Fruit fly (Drosophila melanogaster): ENCODE results near the gene CG10208.

The CG10208 gene

DNA sequence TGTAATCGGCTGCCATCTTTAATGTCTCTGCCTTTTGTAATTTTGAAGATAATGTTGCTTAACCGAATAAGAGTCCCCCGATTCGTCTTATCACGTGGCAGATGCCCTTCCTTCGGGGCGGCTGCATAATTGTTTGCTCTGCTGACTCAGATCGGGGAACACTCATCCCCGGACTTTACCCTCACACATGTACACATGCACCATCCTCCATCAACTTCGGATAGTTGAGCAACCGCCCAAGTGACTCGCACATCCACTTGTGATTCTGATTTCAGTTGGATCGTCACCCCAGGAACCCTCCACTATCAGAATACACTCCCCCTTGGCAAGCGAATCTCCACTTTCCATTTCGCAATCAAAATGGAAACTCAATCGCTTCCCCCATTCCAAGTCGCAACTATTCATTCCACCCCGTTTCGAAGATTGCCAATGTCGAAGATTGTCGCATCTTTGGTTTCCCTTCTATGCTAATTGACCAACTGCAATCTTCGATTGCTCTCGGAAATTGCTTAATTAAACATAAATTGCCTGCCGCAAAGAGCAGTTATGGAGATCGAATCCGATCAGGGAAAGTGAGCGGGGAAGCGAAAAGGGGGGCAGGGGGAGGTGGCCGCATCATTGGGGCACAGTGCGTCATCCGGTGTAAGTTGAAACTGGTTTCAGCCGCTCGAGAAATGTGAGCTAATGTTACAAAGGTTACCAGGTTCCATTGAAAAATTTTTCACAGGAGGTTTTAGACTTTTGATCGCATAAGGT, 11.2 kb upstream of the CG10208 start:
- TF ChIP-seq CG17801 (GFP tag; optimal IDR thresholded peaks at IDR 0.05; ENCODE audit: partially characterized antibody), result no peak

DNA sequence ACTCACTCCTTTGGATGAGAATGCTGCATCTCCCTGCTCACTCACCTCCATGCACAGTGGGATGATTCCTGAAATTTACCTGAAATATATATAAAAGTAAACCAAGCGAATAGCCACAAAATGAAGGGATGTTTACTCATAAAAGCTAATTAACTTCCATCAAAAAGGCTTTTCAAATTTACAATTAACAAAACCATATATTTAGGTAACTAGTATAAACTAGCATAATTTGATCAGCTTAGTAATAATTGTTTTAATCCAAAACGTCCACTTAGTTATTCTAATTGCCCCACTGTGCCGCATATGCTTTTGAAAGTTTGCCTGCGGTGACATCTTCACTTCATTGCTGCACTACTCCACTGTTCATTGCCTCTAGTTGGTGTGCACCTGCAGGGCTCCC, 10.0 kb upstream of the CG10208 start:
- TF ChIP-seq CG17801 (GFP tag; optimal IDR thresholded peaks at IDR 0.05; ENCODE audit: partially characterized antibody), result no peak

DNA sequence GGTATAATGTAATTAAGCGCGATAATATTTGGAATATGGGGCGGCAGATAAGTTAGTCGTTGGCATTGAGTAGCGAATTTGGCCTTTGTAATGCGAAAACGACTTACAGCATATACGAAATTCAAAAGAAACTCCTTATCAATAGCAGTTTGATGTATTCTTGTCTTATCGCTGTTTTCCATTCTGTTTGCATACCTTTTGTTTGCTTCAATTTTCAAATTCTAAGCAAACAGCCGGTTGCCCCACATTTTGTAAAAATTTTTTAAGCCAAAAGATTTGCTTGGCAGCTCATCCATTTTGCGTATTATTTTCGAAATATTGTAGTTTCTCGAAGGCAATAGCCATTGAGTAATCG, 9.5 kb upstream of the CG10208 start:
- TF ChIP-seq CG17801 (GFP tag; optimal IDR thresholded peaks at IDR 0.05; ENCODE audit: partially characterized antibody), result no peak

DNA sequence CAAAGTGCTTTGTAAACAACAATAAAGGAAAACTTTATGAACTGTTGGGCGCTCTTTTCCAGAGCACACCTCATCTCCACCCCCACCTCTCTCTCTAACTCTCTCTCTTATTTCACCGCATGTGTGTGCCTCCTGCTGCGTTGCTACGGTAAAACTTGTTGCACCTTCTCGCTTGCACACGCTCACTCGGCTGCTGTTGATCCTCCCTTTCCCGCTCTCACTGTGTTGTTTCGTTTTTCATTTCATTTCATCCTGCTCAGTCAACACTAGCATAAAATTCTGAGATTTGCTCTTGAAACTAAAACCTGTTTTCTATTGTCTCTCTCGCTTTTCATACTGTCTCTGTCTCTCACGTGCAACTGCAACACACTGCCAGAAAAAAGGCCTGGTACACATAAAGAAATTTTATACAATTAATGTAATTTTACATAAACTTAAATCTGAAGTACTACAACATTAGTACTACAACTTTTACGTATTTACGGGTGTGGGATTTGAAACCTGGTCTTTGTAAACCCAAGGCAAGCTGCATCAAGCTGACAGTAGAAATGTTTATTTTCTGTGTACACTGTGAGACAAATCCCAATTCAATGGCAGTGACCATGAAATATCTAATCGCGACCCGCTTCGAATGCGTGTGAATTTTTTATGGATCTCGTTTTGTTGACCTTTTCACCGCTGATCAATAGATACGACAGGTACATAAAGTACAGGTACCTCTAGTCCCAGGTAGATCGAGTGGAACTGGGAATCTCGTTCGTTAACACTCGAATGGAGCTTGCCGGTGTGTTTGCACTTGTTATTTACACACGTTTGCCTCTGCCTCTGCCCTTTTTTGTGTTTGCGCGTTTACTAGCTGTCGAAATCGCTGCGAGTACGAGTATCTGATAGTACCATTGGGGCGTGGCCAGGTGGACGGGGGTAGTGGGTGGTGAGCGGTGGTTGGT, 8.8 kb upstream of the CG10208 start:
- TF ChIP-seq CG17801 (GFP tag; optimal IDR thresholded peaks at IDR 0.05; ENCODE audit: partially characterized antibody), result no peak

DNA sequence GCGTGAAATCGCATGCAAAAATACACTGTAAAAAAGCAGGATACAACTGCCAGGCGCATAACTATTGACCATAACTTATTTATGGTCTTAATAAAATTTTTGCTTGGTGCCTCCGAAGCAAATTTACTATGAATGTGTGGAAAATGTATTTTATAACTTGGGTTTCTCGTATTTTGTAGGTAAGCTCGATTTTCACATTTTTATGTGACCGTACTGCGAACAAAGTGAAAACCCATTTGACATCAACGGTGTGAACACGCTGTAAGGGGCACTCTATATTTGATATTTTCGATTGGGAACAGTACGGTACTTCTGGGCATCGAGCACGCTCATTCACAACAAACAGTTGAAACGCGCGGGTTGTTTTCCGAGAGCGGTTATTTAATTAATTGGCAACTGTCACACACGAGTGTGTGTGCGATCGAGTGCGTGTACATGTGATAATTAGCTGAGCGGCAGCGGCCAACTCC, 7.6 kb upstream of the CG10208 start, which contains the start of the genes Nup98-96 and mbc:
TSS of gene Nup98-96 (minus strand) at position 156 of the 470 bp plus-strand sequence.
TSS of gene mbc (plus strand) at position 300 of the 470 bp plus-strand sequence.
- peak; percentile 70 for TF ChIP-seq CG17801 (GFP tag; optimal IDR thresholded peaks at IDR 0.05; ENCODE audit: partially characterized antibody)

DNA sequence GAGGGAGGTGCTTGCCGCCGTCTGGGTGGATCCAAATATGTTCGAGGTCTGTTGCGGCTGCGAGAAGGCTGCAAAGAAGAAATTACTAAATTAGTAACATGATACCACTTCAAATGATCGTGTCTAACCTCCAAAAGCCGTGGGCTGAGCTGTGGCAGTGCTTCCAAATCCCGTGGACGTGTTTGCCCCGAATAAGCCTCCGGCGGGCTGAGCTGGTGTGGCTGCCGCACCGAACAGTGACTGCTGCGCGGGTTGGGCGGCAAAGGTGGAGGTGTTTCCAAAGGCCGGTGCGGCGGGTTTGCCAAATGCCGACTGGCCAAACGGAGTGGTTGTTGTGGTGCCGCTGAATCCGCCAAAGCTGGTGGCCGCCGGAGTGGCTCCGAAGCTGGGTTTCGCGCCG, 6.8 kb upstream of the CG10208 start:
- no peak for TF ChIP-seq CG17801 (GFP tag; optimal IDR thresholded peaks at IDR 0.05; ENCODE audit: partially characterized antibody)

DNA sequence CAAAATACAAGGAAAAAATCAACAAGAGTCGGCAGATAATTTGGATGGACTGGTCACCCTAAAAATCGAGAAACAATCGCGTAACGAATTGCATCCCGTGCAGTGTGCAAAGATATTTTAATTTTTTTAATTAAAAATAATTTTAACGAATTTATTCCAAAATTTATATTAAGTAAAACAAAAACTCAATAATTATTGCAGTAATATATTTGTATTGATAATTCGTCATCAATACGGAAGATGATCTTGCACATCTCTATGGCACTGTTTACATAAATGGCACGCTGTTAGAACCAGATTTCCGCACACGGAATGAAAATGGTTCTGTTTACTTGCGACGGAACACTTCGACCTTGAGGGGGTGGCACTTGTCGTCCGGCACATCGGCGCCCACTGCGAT, 1.1 kb downstream of the CG10208 start, which contains the start of gene tst:
TSS of gene tst (minus strand) at position 52 of the 400 bp plus-strand sequence.
- peak; percentile 94 for TF ChIP-seq CG17801 (GFP tag; optimal IDR thresholded peaks at IDR 0.05; ENCODE audit: partially characterized antibody)

DNA sequence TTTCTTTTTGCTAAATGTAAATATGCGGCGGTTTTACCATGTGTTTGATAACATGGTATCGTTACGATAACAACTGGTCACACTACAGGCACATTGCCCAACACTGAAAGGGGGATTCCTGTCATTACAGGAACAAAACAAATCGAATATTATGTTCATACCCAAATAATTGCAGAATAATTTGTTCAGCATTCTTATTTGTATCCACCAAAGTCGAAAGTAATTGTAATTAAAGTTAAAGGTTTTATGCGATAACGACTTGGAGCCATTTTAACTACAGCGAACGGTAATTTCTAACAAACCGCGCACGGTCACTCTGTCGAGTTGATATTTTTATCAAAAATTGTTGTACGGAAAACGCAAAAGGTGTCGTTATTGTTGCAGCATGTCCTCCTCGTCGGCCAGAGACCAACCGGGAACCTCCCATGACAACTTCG, 6.5 kb downstream of the CG10208 start, which contains the start of the genes CG10214 and CG10375:
TSS of gene CG10214 (minus strand) at position 72 of the 437 bp plus-strand sequence.
TSS of gene CG10375 (plus strand) at position 296 of the 437 bp plus-strand sequence.
- TF ChIP-seq CG17801 (GFP tag; optimal IDR thresholded peaks at IDR 0.05; ENCODE audit: partially characterized antibody), result peak; percentile 64

DNA sequence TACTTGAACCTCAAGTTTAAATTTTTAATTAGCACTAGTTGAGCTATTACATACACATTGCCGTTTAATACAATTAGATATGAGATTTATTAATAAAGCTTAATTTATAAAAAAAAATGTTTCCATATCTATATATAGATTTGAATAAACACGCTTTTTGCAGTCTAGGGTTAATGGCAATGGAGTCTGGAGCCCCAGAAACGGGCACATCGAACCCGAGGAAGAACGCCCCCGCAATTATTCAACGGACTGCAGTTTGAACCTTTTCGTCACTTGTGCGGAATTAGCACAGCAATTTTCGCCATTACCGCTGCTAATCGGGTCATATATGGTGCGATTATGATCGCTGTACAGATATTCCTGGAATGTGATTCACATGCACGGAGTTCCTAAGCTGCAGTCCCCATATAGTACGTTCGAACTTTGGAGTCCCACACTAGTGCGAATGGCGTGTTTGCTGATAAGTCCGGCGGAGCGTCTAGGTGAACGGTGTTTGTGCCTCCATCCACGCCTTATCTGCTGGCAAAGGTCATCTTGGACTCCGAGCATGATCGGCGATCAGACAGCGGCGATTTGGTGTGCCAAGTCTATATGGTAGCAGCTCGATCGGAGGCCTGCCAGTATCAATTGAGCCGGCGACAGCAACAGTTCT, 10.2 kb downstream of the CG10208 start, which contains the start of gene Lsd-1:
TSS of gene Lsd-1 (plus strand) at position 236 of the 652 bp plus-strand sequence.
- no peak for TF ChIP-seq CG17801 (GFP tag; optimal IDR thresholded peaks at IDR 0.05; ENCODE audit: partially characterized antibody)

DNA sequence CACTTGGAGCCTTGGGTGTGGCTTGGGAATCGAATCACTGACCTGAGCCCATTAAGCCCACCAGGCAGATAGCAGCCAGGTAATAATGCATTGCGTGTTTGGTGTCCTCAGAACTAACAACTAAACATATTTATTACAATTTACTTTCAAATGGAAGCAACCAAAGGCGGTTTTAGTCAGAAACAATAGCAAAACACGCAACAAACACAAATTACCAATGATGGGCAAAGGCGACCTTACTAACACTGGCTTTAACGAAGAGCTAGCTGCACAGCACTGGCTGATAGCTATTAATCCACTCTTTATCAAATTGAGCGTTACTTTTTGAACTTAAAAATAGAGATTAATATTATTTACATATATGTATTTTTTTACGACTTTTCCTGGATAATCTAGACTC, 10.9 kb downstream of the CG10208 start, which contains the start of gene udt:
TSS of gene udt (minus strand) at position 249 of the 400 bp plus-strand sequence.
- TF ChIP-seq CG17801 (GFP tag; optimal IDR thresholded peaks at IDR 0.05; ENCODE audit: partially characterized antibody), result no peak

DNA sequence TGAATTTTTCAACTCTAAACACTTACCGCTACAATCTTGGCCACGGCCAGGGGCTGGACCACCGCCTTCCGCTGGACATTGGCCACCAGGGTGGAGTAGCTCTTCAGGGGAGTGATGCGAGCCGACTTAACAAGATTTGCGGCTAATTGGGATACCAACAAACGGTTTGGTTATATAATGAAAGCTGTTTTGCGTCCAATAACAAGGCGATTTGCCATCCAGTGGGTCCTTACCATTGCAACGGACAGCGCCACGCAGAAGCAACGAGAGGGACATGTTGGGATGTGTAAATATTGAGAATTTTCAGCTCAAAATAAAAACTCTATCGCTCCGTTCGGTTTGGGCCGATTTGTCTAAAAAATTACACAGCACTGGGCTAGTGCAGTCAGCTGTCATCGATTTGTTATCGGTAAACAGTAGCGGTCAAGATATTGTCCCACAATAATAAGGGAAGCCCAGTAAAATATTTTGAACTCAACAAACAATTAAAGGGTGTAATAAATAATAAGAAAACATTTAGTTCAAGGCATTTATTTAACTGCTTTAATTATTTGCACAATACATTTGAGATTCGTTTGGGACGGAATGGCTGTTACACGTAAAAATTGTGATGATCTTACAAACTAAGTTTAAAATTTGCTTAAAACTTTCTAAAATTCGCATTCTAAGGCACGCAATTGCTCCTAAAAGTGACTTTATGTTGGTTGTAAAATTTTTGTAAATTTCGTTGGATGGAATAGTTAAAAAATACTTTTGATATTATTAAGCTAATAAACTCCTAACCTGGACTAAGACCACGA, 13.5 kb downstream of the CG10208 start, which contains the start of gene SdhD:
TSS of gene SdhD (minus strand) at position 382 of the 800 bp plus-strand sequence.
- peak; percentile 46 for TF ChIP-seq CG17801 (GFP tag; optimal IDR thresholded peaks at IDR 0.05; ENCODE audit: partially characterized antibody)

DNA sequence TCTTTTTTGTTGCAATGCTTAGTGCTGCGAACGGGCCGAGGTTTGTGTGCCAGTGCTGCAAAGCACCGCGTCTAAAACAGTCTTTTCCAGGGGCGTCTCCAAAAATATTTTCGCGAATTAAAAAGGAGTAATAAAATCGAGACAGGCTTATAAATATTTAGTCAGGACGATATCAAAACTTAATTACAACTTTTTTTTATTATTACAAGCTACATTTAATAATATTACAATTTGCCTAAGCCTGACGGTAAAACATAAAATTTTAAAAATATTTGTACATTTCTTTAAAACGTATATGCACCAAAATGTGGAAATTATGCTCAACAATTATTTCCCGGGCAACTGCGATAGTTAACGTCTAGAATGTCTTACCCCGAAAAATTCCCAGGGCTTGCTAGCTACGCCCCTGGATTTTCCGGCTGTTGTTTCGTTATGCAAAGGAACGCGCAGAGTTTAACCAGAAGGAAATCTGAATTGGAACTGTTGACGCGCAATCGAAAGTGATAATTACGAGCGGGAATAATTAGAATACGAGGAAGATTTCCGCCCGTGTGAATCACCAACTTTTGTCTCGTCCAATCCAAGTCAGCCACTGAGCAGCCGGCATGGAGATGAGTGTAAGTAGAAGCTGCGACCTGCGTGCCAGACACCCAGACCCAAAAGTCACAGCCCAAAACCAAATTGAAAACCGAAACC, 15.9 kb downstream of the CG10208 start, which contains the start of the genes PTPMT1 and Hrd3:
TSS of gene PTPMT1 (plus strand) at position 428 of the 696 bp plus-strand sequence.
TSS of gene Hrd3 (minus strand) at position 646 of the 696 bp plus-strand sequence.
- peak; percentile 95 for TF ChIP-seq CG17801 (GFP tag; optimal IDR thresholded peaks at IDR 0.05; ENCODE audit: partially characterized antibody)

DNA sequence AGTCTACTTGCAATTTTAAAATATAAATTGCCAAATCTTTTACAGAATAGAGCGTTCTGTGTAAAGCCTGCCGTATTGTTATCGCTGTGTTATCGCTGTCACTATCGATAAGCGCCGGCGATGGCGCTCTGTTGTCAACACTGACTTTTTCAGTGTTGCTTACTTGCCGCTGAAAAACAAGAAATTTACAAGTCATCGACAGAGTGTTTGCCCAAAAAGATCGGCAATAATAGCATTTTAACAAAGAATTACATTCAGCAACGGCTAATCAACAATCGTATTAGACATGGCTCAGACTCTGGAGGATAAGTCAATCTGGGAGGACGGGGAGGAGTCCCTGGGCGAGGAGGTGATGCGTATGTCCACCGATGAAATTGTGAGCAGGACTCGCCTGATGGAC, 21.2 kb downstream of the CG10208 start, which contains the start of the genes RanBP3 and Rpt5:
TSS of gene RanBP3 (minus strand) at position 107 of the 400 bp plus-strand sequence.
TSS of gene Rpt5 (plus strand) at position 149 of the 400 bp plus-strand sequence.
- TF ChIP-seq CG17801 (GFP tag; optimal IDR thresholded peaks at IDR 0.05; ENCODE audit: partially characterized antibody), result peak; percentile 59

Data from ovary, adult (tissue).